Fruit fly (Drosophila melanogaster) whole organism, embryonic: ENCODE data around the gene CG31823.

Experiments used
- Atf3 ChIP-seq: fragments of 200-800 bp; sonication (Bioruptor generic); optimal IDR thresholded peaks from 3 replicates; lab custom pipeline; 2016; ENCODE audit warnings: missing biosample characterization, missing genetic modification characterization
- Bdp1 ChIP-seq: fragments of 200-800 bp; sonication (Bioruptor generic); optimal IDR thresholded peaks from 3 replicates; lab custom pipeline; 2016; ENCODE audit warnings: missing biosample characterization, missing genetic modification characterization
- BtbVII ChIP-seq: fragments of 200-800 bp; sonication (Bioruptor generic); optimal IDR thresholded peaks from 3 replicates; lab custom pipeline; 2017; ENCODE audit warnings: missing biosample characterization, mild to moderate bottlenecking, missing genetic modification characterization
- CG10147 ChIP-seq: fragments of 200-800 bp; sonication (Bioruptor generic); optimal IDR thresholded peaks from 2 replicates; lab custom pipeline; 2019; ENCODE audit warnings: missing biosample characterization, mild to moderate bottlenecking, missing genetic modification characterization, moderate library complexity
- CG10543 ChIP-seq: fragments of 200-800 bp; sonication (Bioruptor generic); optimal IDR thresholded peaks from 3 replicates; lab custom pipeline; 2017; ENCODE audit warnings: missing biosample characterization, mild to moderate bottlenecking, missing genetic modification characterization, moderate library complexity
- CG11093 ChIP-seq: fragments of 200-800 bp; sonication (Bioruptor generic); IDR thresholded peaks from 3 replicates; pipeline ENCODE4 v1.3.6; 2022; ENCODE audit warnings: missing biosample characterization, missing genetic modification characterization
- CG12659 ChIP-seq: fragments of 200-800 bp; sonication (Bioruptor generic); optimal IDR thresholded peaks from 3 replicates; lab custom pipeline; 2017; ENCODE audit warnings: mild to moderate bottlenecking, missing biosample characterization, missing genetic modification reagents, missing genetic modification characterization
- CG14050 ChIP-seq: fragments of 200-800 bp; sonication (Bioruptor generic); IDR thresholded peaks from 3 replicates; pipeline ENCODE4 v1.3.6; 2022; ENCODE audit warnings: missing biosample characterization, missing genetic modification characterization
- CG14710 ChIP-seq: fragments of 200-800 bp; sonication (Bioruptor generic); optimal IDR thresholded peaks from 3 replicates; lab custom pipeline; 2019; ENCODE audit warnings: missing biosample characterization, mild to moderate bottlenecking, missing genetic modification characterization, moderate library complexity
- CG15269 ChIP-seq: fragments of 200-800 bp; sonication (Bioruptor generic); optimal IDR thresholded peaks from 2 replicates; lab custom pipeline; 2018; ENCODE audit warnings: missing biosample characterization, mild to moderate bottlenecking, missing genetic modification characterization, moderate library complexity
- CG1602 ChIP-seq: fragments of 200-800 bp; sonication (Bioruptor generic); optimal IDR thresholded peaks from 3 replicates; lab custom pipeline; 2016; ENCODE audit warnings: missing biosample characterization, missing genetic modification characterization
- CG16815 ChIP-seq: fragments of 200-800 bp; sonication (Bioruptor generic); optimal IDR thresholded peaks from 3 replicates; lab custom pipeline; 2017; ENCODE audit warnings: missing biosample characterization, mild to moderate bottlenecking, missing genetic modification characterization
- CG17912 ChIP-seq: fragments of 200-800 bp; sonication (Bioruptor generic); optimal IDR thresholded peaks from 2 replicates; lab custom pipeline; 2018; ENCODE audit warnings: missing biosample characterization, mild to moderate bottlenecking, missing genetic modification characterization
- CG1792 ChIP-seq: fragments of 200-800 bp; sonication (Bioruptor generic); optimal IDR thresholded peaks from 2 replicates; lab custom pipeline; 2016; ENCODE audit warnings: missing biosample characterization, missing genetic modification characterization
- CG2678 ChIP-seq: fragments of 200-800 bp; sonication (Bioruptor generic); optimal IDR thresholded peaks from 3 replicates; lab custom pipeline; 2019; ENCODE audit warnings: missing biosample characterization, mild to moderate bottlenecking, missing genetic modification characterization, moderate library complexity
- CG3163 ChIP-seq: fragments of 200-800 bp; sonication (Bioruptor generic); optimal IDR thresholded peaks from 3 replicates; lab custom pipeline; 2016; ENCODE audit warnings: missing biosample characterization, missing genetic modification characterization
- CG4328 ChIP-seq: fragments of 200-800 bp; sonication (Bioruptor generic); optimal IDR thresholded peaks from 3 replicates; lab custom pipeline; 2017; ENCODE audit warnings: missing biosample characterization, missing genetic modification reagents, missing genetic modification characterization
- CG6254 ChIP-seq: fragments of 200-800 bp; sonication (Bioruptor generic); optimal IDR thresholded peaks from 3 replicates; lab custom pipeline; 2017; ENCODE audit warnings: mild to moderate bottlenecking, missing biosample characterization, missing genetic modification reagents, missing genetic modification characterization
- CG6854 ChIP-seq: fragments of 200-800 bp; sonication (Bioruptor generic); optimal IDR thresholded peaks from 3 replicates; lab custom pipeline; 2017; ENCODE audit warnings: missing biosample characterization, mild to moderate bottlenecking, missing genetic modification characterization
- CrebB ChIP-seq: fragments of 200-800 bp; sonication (Bioruptor generic); optimal IDR thresholded peaks from 3 replicates; lab custom pipeline; 2018; ENCODE audit warnings: missing biosample characterization, mild to moderate bottlenecking, missing genetic modification characterization
- Dip2 ChIP-seq: fragments of 200-800 bp; sonication (Bioruptor generic); IDR thresholded peaks from 2 replicates; pipeline ENCODE4 v1.3.6; 2022; ENCODE audit warnings: missing biosample characterization, missing genetic modification characterization
- Dll ChIP-seq: fragments of 200-800 bp; sonication (Bioruptor generic); IDR thresholded peaks from 4 replicates; pipeline ENCODE4 v1.3.6; 2022; ENCODE audit warnings: missing biosample characterization, missing genetic modification characterization; ENCODE audit not compliant: partially characterized antibody
- GATAe ChIP-seq: fragments of 200-800 bp; sonication (Bioruptor generic); conservative IDR thresholded peaks from 2 replicates; pipeline ENCODE4 v1.3.6; 2022; ENCODE audit warnings: missing biosample characterization, missing genetic modification characterization
- HLH4C ChIP-seq: fragments of 200-800 bp; sonication (Bioruptor generic); IDR thresholded peaks from 3 replicates; pipeline ENCODE4 v1.3.6; 2022; ENCODE audit warnings: missing biosample characterization, missing genetic modification characterization; ENCODE audit not compliant: partially characterized antibody
- Sox100B ChIP-seq: fragments of 200-800 bp; sonication (Bioruptor generic); optimal IDR thresholded peaks from 3 replicates; lab custom pipeline; 2018; ENCODE audit warnings: missing biosample characterization, mild to moderate bottlenecking, missing genetic modification characterization
- Xrp1 ChIP-seq: fragments of 200-800 bp; sonication (Bioruptor generic); IDR thresholded peaks from 2 replicates; pipeline ENCODE4 v1.3.6; 2022; ENCODE audit warnings: missing biosample characterization, missing genetic modification characterization
- aop ChIP-seq: fragments of 200-800 bp; sonication (Bioruptor generic); IDR thresholded peaks from 2 replicates; pipeline ENCODE4 v1.3.6; 2022; ENCODE audit warnings: missing biosample characterization, missing genetic modification characterization
- btn ChIP-seq: fragments of 200-800 bp; sonication (Bioruptor generic); optimal IDR thresholded peaks from 2 replicates; lab custom pipeline; 2016; ENCODE audit warnings: missing biosample characterization, missing genetic modification characterization
- cg ChIP-seq: fragments of 200-800 bp; sonication (Bioruptor generic); optimal IDR thresholded peaks from 3 replicates; lab custom pipeline; 2019; ENCODE audit warnings: missing biosample characterization, mild to moderate bottlenecking, missing genetic modification characterization, moderate library complexity
- crp ChIP-seq, 2 experiments: fragments of 200-800 bp; sonication (Bioruptor generic); optimal IDR thresholded peaks; 2 replicates in 1 of 2; 3 replicates in 1 of 2; lab custom pipeline; 2017; ENCODE audit warnings: missing biosample characterization in 2 of 2, missing genetic modification characterization in 2 of 2, mild to moderate bottlenecking in 1 of 2, moderate library complexity in 1 of 2
- dm ChIP-seq: fragments of 200-800 bp; sonication (Bioruptor generic); optimal IDR thresholded peaks from 3 replicates; lab custom pipeline; 2016; ENCODE audit warnings: missing biosample characterization, missing genetic modification characterization
- dpn ChIP-seq, 2 experiments: fragments of 200-800 bp; sonication (Bioruptor generic); optimal IDR thresholded peaks; 3 replicates each; lab custom pipeline; 2016; ENCODE audit warnings: missing biosample characterization in 2 of 2, missing genetic modification characterization in 2 of 2
- fd96Cb ChIP-seq: fragments of 200-800 bp; sonication (Bioruptor generic); optimal IDR thresholded peaks from 2 replicates; lab custom pipeline; 2018; ENCODE audit warnings: missing biosample characterization, mild to moderate bottlenecking, missing genetic modification characterization, moderate library complexity
- grau ChIP-seq: fragments of 200-800 bp; optimal IDR thresholded peaks from 3 replicates; lab custom pipeline; 2019; ENCODE audit warnings: missing biosample characterization, mild to moderate bottlenecking, missing genetic modification characterization, moderate library complexity
- inv ChIP-seq: fragments of 200-800 bp; sonication (Bioruptor generic); IDR thresholded peaks from 2 replicates; pipeline ENCODE4 v1.3.6; 2022; ENCODE audit warnings: missing biosample characterization, missing genetic modification characterization; ENCODE audit not compliant: partially characterized antibody
- nau ChIP-seq: fragments of 200-800 bp; sonication (Bioruptor generic); optimal IDR thresholded peaks from 3 replicates; lab custom pipeline; 2017; ENCODE audit warnings: missing biosample characterization, mild to moderate bottlenecking, missing genetic modification characterization, missing genetic modification reagents
- nerfin-2 ChIP-seq: fragments of 200-800 bp; sonication (Bioruptor generic); IDR thresholded peaks from 2 replicates; pipeline ENCODE4 v1.3.6; 2022; ENCODE audit warnings: missing biosample characterization, missing genetic modification characterization; ENCODE audit not compliant: partially characterized antibody
- odd ChIP-seq: fragments of 200-800 bp; sonication (Bioruptor generic); optimal IDR thresholded peaks from 2 replicates; lab custom pipeline; 2017; ENCODE audit warnings: missing biosample characterization, mild to moderate bottlenecking, missing genetic modification characterization
- onecut ChIP-seq: fragments of 200-800 bp; sonication (Bioruptor generic); IDR thresholded peaks from 2 replicates; pipeline ENCODE4 v1.3.6; 2022; ENCODE audit warnings: missing biosample characterization, missing genetic modification characterization
- prd ChIP-seq, 3 experiments: fragments of >200 bp in 2 of 3; fragments of 200-800 bp in 1 of 3; sonication (Bioruptor generic) in 1 of 3; optimal IDR thresholded peaks in 2 of 3; IDR thresholded peaks in 1 of 3; 2 replicates in 2 of 3; 3 replicates in 1 of 3; pipeline versions ENCODE4 v1.3.6 to Lab custom; 2017 to 2022; ENCODE audit warnings: missing biosample characterization in 1 of 3, missing genetic modification characterization in 1 of 3
- sens-2 ChIP-seq: fragments of 200-800 bp; sonication (Bioruptor generic); IDR thresholded peaks from 2 replicates; pipeline ENCODE4 v1.3.6; 2022; ENCODE audit warnings: missing biosample characterization, missing genetic modification characterization
- unc-4 ChIP-seq: fragments of 200-800 bp; sonication (Bioruptor generic); IDR thresholded peaks from 2 replicates; pipeline ENCODE4 v1.3.6; 2022; ENCODE audit warnings: missing biosample characterization, missing genetic modification characterization; ENCODE audit not compliant: partially characterized antibody
- wdn ChIP-seq: fragments of 200-800 bp; sonication (Bioruptor generic); IDR thresholded peaks from 2 replicates; pipeline ENCODE4 v1.3.6; 2022; ENCODE audit warnings: missing biosample characterization, missing genetic modification characterization
- zf30C ChIP-seq: fragments of 200-800 bp; sonication (Bioruptor generic); optimal IDR thresholded peaks from 3 replicates; lab custom pipeline; 2018; ENCODE audit warnings: missing biosample characterization, mild to moderate bottlenecking, missing genetic modification characterization

CG31823 gene

dm6 chr2L:15909826-15910225, 9.5 kb upstream of the CG31823 start (continued):
- TF ChIP-seq btn (no peak), dpn (GFP tag; optimal IDR thresholded peaks at IDR 0.05; lab: Kevin White, UChicago) (no peak), CG2678 (tag; lab: Kevin White, UChicago) (peak; percentile 32), GATAe (GFP tag; lab: Robert Waterston, UW) (no peak)

- no peak for TF ChIP-seq CG1792 (GFP tag; lab: Kevin White, UChicago)
- TF ChIP-seq inv (GFP tag; lab: Robert Waterston, UW), result no peak
- no peak for TF ChIP-seq wdn (GFP tag; lab: Robert Waterston, UW)
- no peak for TF ChIP-seq Bdp1 (GFP tag; lab: Kevin White, UChicago)
- TF ChIP-seq nau (GFP tag; lab: Kevin White, UChicago), result no peak
- TF ChIP-seq nerfin-2 (GFP tag; lab: Robert Waterston, UW), result no peak
- TF ChIP-seq unc-4, result no peak
- no peak for TF ChIP-seq CG16815 (GFP tag; lab: Kevin White, UChicago)
- TF ChIP-seq cg, result no peak
- TF ChIP-seq Atf3, result no peak
- TF ChIP-seq Dip2 (GFP tag; lab: Robert Waterston, UW), result no peak
- no peak for TF ChIP-seq CG3163 (GFP tag; lab: Kevin White, UChicago)
- TF ChIP-seq CG10543 (GFP tag; lab: Kevin White, UChicago), result no peak
- TF ChIP-seq zf30C, result no peak
- TF ChIP-seq, all 482 proteins: peak for 0
Observed at dm6 chr2L:15909277-15909674, 9.0 kb upstream of the CG31823 start.

- TF ChIP-seq aop (GFP tag; lab: Robert Waterston, UW), result peak; percentile 86
- peak in 1 of 2 experiments; percentile 45 for TF ChIP-seq crp (GFP tag; optimal IDR thresholded peaks at IDR 0.05; lab: Kevin White, UChicago)
- TF ChIP-seq CG11093 (GFP tag; lab: Robert Waterston, UW), result no peak
- TF ChIP-seq CG3163 (GFP tag; lab: Kevin White, UChicago), result no peak
- 0 out of 2 replicates have a peak, but pooled peaks have one; percentile 17 for TF ChIP-seq nerfin-2 (GFP tag; lab: Robert Waterston, UW)
- peak; percentile 42 for TF ChIP-seq onecut (GFP tag; lab: Robert Waterston, UW)
- no peak for TF ChIP-seq prd (optimal IDR thresholded peaks at IDR 0.05; lab: Kevin White, UChicago)
- peak; percentile 19; the same call in 2 of the 3 replicates for TF ChIP-seq prd (GFP tag; IDR thresholded peaks at IDR 0.05; lab: Robert Waterston, UW)
- peak; percentile 12 for TF ChIP-seq dm (GFP tag; lab: Kevin White, UChicago)
- TF ChIP-seq CG4328 (GFP tag; lab: Kevin White, UChicago), result peak; percentile 4
- peak; percentile 36; the same call in 2 of the 3 replicates for TF ChIP-seq HLH4C
- peak; percentile 19 for TF ChIP-seq CG17912 (GFP tag; lab: Kevin White, UChicago)
- 0 out of 3 replicates have a peak, but pooled peaks have one; percentile 19 for TF ChIP-seq CG14050 (GFP tag; lab: Robert Waterston, UW)
- TF ChIP-seq CG6254 (GFP tag; lab: Kevin White, UChicago), result peak; percentile 35
- TF ChIP-seq fd96Cb (tag; lab: Kevin White, UChicago), result peak; percentile 74
- TF ChIP-seq CrebB (tag; lab: Kevin White, UChicago), result peak; percentile 37
- TF ChIP-seq Dll (GFP tag; lab: Robert Waterston, UW), result no peak; the same call in 3 of the 4 replicates
- peak; percentile 65 for TF ChIP-seq Sox100B
- TF ChIP-seq sens-2 (GFP tag; lab: Robert Waterston, UW), result peak; percentile 24; the same call in 1 of the 2 replicates
- TF ChIP-seq CG10147, result no peak
- peak; percentile 20 for TF ChIP-seq odd (GFP tag; lab: Kevin White, UChicago)
- TF ChIP-seq CG15269 (tag; lab: Kevin White, UChicago), result peak; percentile 82
- TF ChIP-seq Xrp1, result peak; percentile 27; the same call in 1 of the 2 replicates
- peak; percentile 54 for TF ChIP-seq CG14710 (tag; lab: Kevin White, UChicago)
- peak; percentile 9 for TF ChIP-seq BtbVII
- TF ChIP-seq CG6854, result peak; percentile 52
- TF ChIP-seq CG1602 (GFP tag; lab: Kevin White, UChicago), result peak; percentile 37
- TF ChIP-seq CG12659 (GFP tag; lab: Kevin White, UChicago), result peak; percentile 44
- peak; percentile 73 for TF ChIP-seq grau (tag; lab: Kevin White, UChicago)
Observed at dm6 chr2L:15908496-15909276, 8.4 kb upstream of the CG31823 start.
